Fruit fly (Drosophila melanogaster) whole organism, embryonic: ENCODE results near the gene CG15034.

Experiments used
- ATbp ChIP-seq: fragments of 200-800 bp; sonication (Bioruptor generic); optimal IDR thresholded peaks from 2 replicates; lab custom pipeline; 2017; ENCODE audit warnings: missing biosample characterization, mild to moderate bottlenecking, missing genetic modification characterization, missing genetic modification reagents
- Abd-B ChIP-seq: fragments of 200-800 bp; sonication (Bioruptor generic); optimal IDR thresholded peaks from 2 replicates; lab custom pipeline; 2018; ENCODE audit warnings: missing biosample characterization, mild to moderate bottlenecking, missing genetic modification characterization, moderate library complexity
- Aef1 ChIP-seq: fragments of 200-800 bp; sonication (Bioruptor generic); IDR thresholded peaks from 3 replicates; pipeline ENCODE4 v1.3.6; 2022; ENCODE audit warnings: missing biosample characterization, missing genetic modification characterization
- Atf6 ChIP-seq: fragments of 200-800 bp; sonication (Bioruptor generic); IDR thresholded peaks from 2 replicates; pipeline ENCODE4 v1.3.6; 2022; ENCODE audit warnings: missing biosample characterization, missing genetic modification characterization
- B-H1 ChIP-seq: fragments of 200-800 bp; sonication (Bioruptor generic); IDR thresholded peaks from 3 replicates; pipeline ENCODE4 v1.3.6; 2022; ENCODE audit warnings: missing biosample characterization, missing genetic modification characterization
- CG1024 ChIP-seq: fragments of 200-800 bp; sonication (Bioruptor generic); IDR thresholded peaks from 2 replicates; pipeline ENCODE4 v1.3.6; 2022; ENCODE audit warnings: missing biosample characterization, missing genetic modification characterization
- CG10267 ChIP-seq: fragments of 200-800 bp; sonication (Bioruptor generic); optimal IDR thresholded peaks from 2 replicates; lab custom pipeline; 2018; ENCODE audit warnings: missing biosample characterization, mild to moderate bottlenecking, missing genetic modification characterization, moderate library complexity
- CG10565 ChIP-seq: fragments of 200-800 bp; sonication (Bioruptor generic); optimal IDR thresholded peaks from 3 replicates; lab custom pipeline; 2016; ENCODE audit warnings: missing biosample characterization, mild to moderate bottlenecking, missing genetic modification characterization
- CG10654 ChIP-seq: fragments of 200-800 bp; sonication (Bioruptor generic); optimal IDR thresholded peaks from 2 replicates; lab custom pipeline; 2016; ENCODE audit warnings: missing biosample characterization, missing genetic modification characterization
- CG12769 ChIP-seq: fragments of 200-800 bp; sonication (Bioruptor generic); optimal IDR thresholded peaks from 2 replicates; lab custom pipeline; 2019; ENCODE audit warnings: missing biosample characterization, mild to moderate bottlenecking, missing genetic modification characterization, moderate library complexity
- CG14965 ChIP-seq: fragments of 200-800 bp; sonication (Bioruptor generic); optimal IDR thresholded peaks from 2 replicates; lab custom pipeline; 2016; ENCODE audit warnings: missing biosample characterization, missing genetic modification characterization, borderline replicate concordance
- CG1529 ChIP-seq: fragments of 200-800 bp; sonication (Bioruptor generic); optimal IDR thresholded peaks from 3 replicates; lab custom pipeline; 2018; ENCODE audit warnings: missing biosample characterization, missing genetic modification characterization
- CG16813 ChIP-seq: fragments of 200-800 bp; sonication (Bioruptor generic); IDR thresholded peaks from 3 replicates; pipeline ENCODE4 v1.3.6; 2022; ENCODE audit warnings: missing biosample characterization, missing genetic modification characterization; ENCODE audit not compliant: partially characterized antibody
- CG18476 ChIP-seq: fragments of 200-800 bp; sonication (Bioruptor generic); optimal IDR thresholded peaks from 2 replicates; lab custom pipeline; 2016; ENCODE audit warnings: missing biosample characterization, mild to moderate bottlenecking, missing genetic modification characterization
- CG18599 ChIP-seq: fragments of 200-800 bp; sonication (Bioruptor generic); optimal IDR thresholded peaks from 3 replicates; lab custom pipeline; 2017; ENCODE audit warnings: missing biosample characterization, missing genetic modification characterization, mild to moderate bottlenecking, moderate library complexity, missing genetic modification reagents
- CG2199 ChIP-seq: fragments of 200-800 bp; sonication (Bioruptor generic); IDR thresholded peaks from 3 replicates; pipeline ENCODE4 v1.3.6; 2022; ENCODE audit warnings: missing biosample characterization, missing genetic modification characterization
- CG30431 ChIP-seq: fragments of 200-800 bp; sonication (Bioruptor generic); optimal IDR thresholded peaks from 2 replicates; lab custom pipeline; 2017; ENCODE audit warnings: missing biosample characterization, missing genetic modification characterization
- CG32532 ChIP-seq: fragments of 200-800 bp; sonication (Bioruptor generic); IDR thresholded peaks from 2 replicates; pipeline ENCODE4 v1.3.6; 2022; ENCODE audit warnings: missing biosample characterization, missing genetic modification characterization
- CG33557 ChIP-seq: fragments of 200-800 bp; sonication (Bioruptor generic); optimal IDR thresholded peaks from 2 replicates; lab custom pipeline; 2019; ENCODE audit warnings: missing biosample characterization, mild to moderate bottlenecking, missing genetic modification characterization, moderate library complexity
- CG34422 ChIP-seq: fragments of 200-800 bp; sonication (Bioruptor generic); IDR thresholded peaks from 3 replicates; pipeline ENCODE4 v1.3.6; 2022; ENCODE audit warnings: missing biosample characterization, missing genetic modification characterization
- CG4282 ChIP-seq: fragments of 200-800 bp; sonication (Bioruptor generic); optimal IDR thresholded peaks from 2 replicates; lab custom pipeline; 2016; ENCODE audit warnings: missing biosample characterization, missing genetic modification characterization
- CG5953 ChIP-seq: fragments of 200-800 bp; sonication (Bioruptor generic); IDR thresholded peaks from 2 replicates; pipeline ENCODE4 v1.3.6; 2022; ENCODE audit warnings: missing biosample characterization, missing genetic modification characterization
- CG6654 ChIP-seq: fragments of 200-800 bp; sonication (Bioruptor generic); optimal IDR thresholded peaks from 2 replicates; lab custom pipeline; 2017; ENCODE audit warnings: missing biosample characterization, mild to moderate bottlenecking, missing genetic modification characterization
- CG6791 ChIP-seq: fragments of 200-800 bp; sonication (Bioruptor generic); IDR thresholded peaks from 3 replicates; pipeline ENCODE4 v1.3.6; 2022; ENCODE audit warnings: missing biosample characterization, missing genetic modification characterization; ENCODE audit not compliant: partially characterized antibody
- CG6854 ChIP-seq: fragments of 200-800 bp; sonication (Bioruptor generic); optimal IDR thresholded peaks from 3 replicates; lab custom pipeline; 2017; ENCODE audit warnings: missing biosample characterization, mild to moderate bottlenecking, missing genetic modification characterization
- CG7271 ChIP-seq: fragments of 200-800 bp; sonication (Bioruptor generic); optimal IDR thresholded peaks from 2 replicates; lab custom pipeline; 2018; ENCODE audit warnings: missing biosample characterization, mild to moderate bottlenecking, missing genetic modification characterization, moderate library complexity
- CG8478 ChIP-seq: fragments of >200 bp; optimal IDR thresholded peaks from 2 replicates; lab custom pipeline; 2018
- CkIIα-i1 ChIP-seq: fragments of 200-800 bp; sonication (Bioruptor generic); IDR thresholded peaks from 2 replicates; pipeline ENCODE4 v1.3.6; 2022; ENCODE audit warnings: missing biosample characterization, missing genetic modification characterization
- Doc2 ChIP-seq: fragments of 200-800 bp; sonication (Bioruptor generic); IDR thresholded peaks from 2 replicates; pipeline ENCODE4 v1.3.6; 2022; ENCODE audit warnings: missing biosample characterization, missing genetic modification characterization
- Dp ChIP-seq: fragments of 200-800 bp; sonication (Bioruptor generic); optimal IDR thresholded peaks from 2 replicates; lab custom pipeline; 2018; ENCODE audit warnings: missing biosample characterization, mild to moderate bottlenecking, missing genetic modification characterization, moderate library complexity
- Mes4 ChIP-seq: fragments of 200-800 bp; sonication (Bioruptor generic); optimal IDR thresholded peaks from 2 replicates; lab custom pipeline; 2016; ENCODE audit warnings: missing biosample characterization, missing genetic modification characterization
- NfI ChIP-seq: fragments of 200-800 bp; sonication (Bioruptor generic); optimal IDR thresholded peaks from 3 replicates; lab custom pipeline; 2018; ENCODE audit warnings: missing biosample characterization, mild to moderate bottlenecking, missing genetic modification characterization, moderate library complexity
- Opbp ChIP-seq: fragments of 200-800 bp; sonication (Bioruptor generic); IDR thresholded peaks from 3 replicates; pipeline ENCODE4 v1.3.6; 2022; ENCODE audit warnings: missing biosample characterization, missing genetic modification characterization; ENCODE audit not compliant: partially characterized antibody
- cad ChIP-seq: fragments of >200 bp; optimal IDR thresholded peaks from 2 replicates; lab custom pipeline; 2017; ENCODE audit warnings: missing biosample characterization, missing genetic modification characterization
- ci ChIP-seq: fragments of 200-800 bp; sonication (Bioruptor generic); IDR thresholded peaks from 3 replicates; pipeline ENCODE4 v1.3.6; 2022; ENCODE audit warnings: missing biosample characterization, missing genetic modification characterization
- crc ChIP-seq: fragments of 200-800 bp; sonication (Bioruptor generic); optimal IDR thresholded peaks from 2 replicates; lab custom pipeline; 2016; ENCODE audit warnings: missing biosample characterization, missing genetic modification characterization
- crol ChIP-seq: fragments of 200-800 bp; sonication (Bioruptor generic); IDR thresholded peaks from 2 replicates; pipeline ENCODE4 v1.3.6; 2022; ENCODE audit warnings: missing biosample characterization, missing genetic modification characterization
- dm ChIP-seq: fragments of 200-800 bp; sonication (Bioruptor generic); optimal IDR thresholded peaks from 3 replicates; lab custom pipeline; 2016; ENCODE audit warnings: missing biosample characterization, missing genetic modification characterization
- ftz-f1 ChIP-seq: fragments of 200-800 bp; sonication (Bioruptor generic); optimal IDR thresholded peaks from 2 replicates; lab custom pipeline; 2016; ENCODE audit warnings: missing biosample characterization, missing genetic modification characterization
- hb ChIP-seq: fragments of 200-800 bp; sonication (Bioruptor generic); IDR thresholded peaks from 3 replicates; pipeline ENCODE4 v1.3.6; 2022; ENCODE audit warnings: missing biosample characterization, missing genetic modification characterization; ENCODE audit not compliant: partially characterized antibody
- kni ChIP-seq: fragments of 200-800 bp; sonication (Bioruptor generic); optimal IDR thresholded peaks from 3 replicates; lab custom pipeline; 2017; ENCODE audit warnings: mild to moderate bottlenecking, missing biosample characterization, missing genetic modification reagents, missing genetic modification characterization
- phol ChIP-seq: fragments of 200-800 bp; sonication (Bioruptor generic); optimal IDR thresholded peaks from 3 replicates; lab custom pipeline; 2018; ENCODE audit warnings: missing biosample characterization, mild to moderate bottlenecking, missing genetic modification characterization, moderate library complexity
- pros ChIP-seq: fragments of 200-800 bp; sonication (Bioruptor generic); optimal IDR thresholded peaks from 3 replicates; lab custom pipeline; 2019; ENCODE audit warnings: missing biosample characterization, mild to moderate bottlenecking, missing genetic modification characterization, moderate library complexity
- schlank ChIP-seq: fragments of 200-800 bp; sonication (Bioruptor generic); optimal IDR thresholded peaks from 2 replicates; lab custom pipeline; 2018; ENCODE audit warnings: missing biosample characterization, mild to moderate bottlenecking, missing genetic modification characterization
- sens ChIP-seq: fragments of 200-800 bp; sonication (Bioruptor generic); peaks from one replicate; lab custom pipeline; 2016; ENCODE audit warnings: missing biosample characterization, missing genetic modification characterization
- seq ChIP-seq: fragments of 200-800 bp; sonication (Bioruptor generic); IDR thresholded peaks from 2 replicates; pipeline ENCODE4 v1.3.6; 2022; ENCODE audit warnings: missing biosample characterization, missing genetic modification characterization
- sug ChIP-seq: fragments of 200-800 bp; optimal IDR thresholded peaks from 2 replicates; lab custom pipeline; 2019; ENCODE audit warnings: missing biosample characterization, mild to moderate bottlenecking, missing genetic modification characterization, moderate library complexity
- wdn ChIP-seq: fragments of 200-800 bp; sonication (Bioruptor generic); IDR thresholded peaks from 2 replicates; pipeline ENCODE4 v1.3.6; 2022; ENCODE audit warnings: missing biosample characterization, missing genetic modification characterization

CG15034 gene

DNA sequence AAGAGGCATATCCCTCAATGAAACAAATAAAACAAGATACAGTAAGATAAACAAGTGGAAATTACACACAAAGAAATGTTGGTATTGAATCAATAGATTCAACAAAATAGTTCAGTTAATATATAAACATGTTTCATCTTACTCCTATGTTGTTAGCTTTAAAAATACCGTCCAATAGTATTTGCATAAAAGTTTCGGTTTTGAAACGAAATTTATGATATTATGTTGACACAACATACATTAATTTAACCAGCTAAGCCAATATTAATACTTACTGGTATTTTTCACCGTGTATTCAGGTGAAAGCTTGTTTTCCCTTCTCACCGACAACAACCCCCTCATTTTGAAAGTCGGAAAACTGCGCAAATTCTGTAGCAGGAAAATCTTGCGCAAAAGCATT, 8.8 kb downstream of the CG15034 start (continued):
- peak; percentile 33 for TF ChIP-seq schlank (tag; lab: Kevin White, UChicago)
- TF ChIP-seq, all 482 proteins: peak for 286

DNA sequence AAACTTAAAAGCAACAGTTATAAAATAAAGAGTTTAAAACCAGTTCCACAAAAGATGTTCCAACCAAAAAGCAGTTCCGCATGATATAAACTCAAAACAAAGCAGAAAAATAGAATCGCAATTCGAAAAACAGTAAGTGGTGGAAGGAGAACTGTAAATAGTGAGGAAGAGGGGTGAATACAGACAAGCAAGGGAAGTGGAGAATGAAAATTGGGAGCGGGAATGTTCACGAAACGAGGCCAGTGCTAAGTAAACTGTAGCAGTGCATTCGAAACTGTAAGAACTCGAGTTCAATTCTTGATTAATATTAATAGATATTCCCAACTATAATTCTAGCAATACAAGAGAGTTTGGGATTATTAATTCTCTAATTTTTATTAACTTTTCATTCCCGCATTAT, 9.3 kb downstream of the CG15034 start:
- no peak for TF ChIP-seq ATbp (GFP tag; lab: Kevin White, UChicago)
- no peak for TF ChIP-seq wdn
- TF ChIP-seq CG12769: peak; percentile 35
- TF ChIP-seq CG6654 (GFP tag; lab: Kevin White, UChicago): peak; percentile 98
- no peak for TF ChIP-seq CG10654 (GFP tag; lab: Kevin White, UChicago)
- 0 out of 3 replicates have a peak, but pooled peaks have one; percentile 8 for TF ChIP-seq CG6791 (GFP tag; lab: Robert Waterston, UW)
- peak; percentile 37 for TF ChIP-seq kni (GFP tag; lab: Kevin White, UChicago)
- TF ChIP-seq sens (GFP tag; lab: Kevin White, UChicago): peak; percentile 36
- TF ChIP-seq phol: no peak
- 0 out of 2 replicates have a peak, but pooled peaks have one; percentile 0 for TF ChIP-seq seq (GFP tag; lab: Robert Waterston, UW)
- TF ChIP-seq NfI (GFP tag; lab: Kevin White, UChicago): no peak
- TF ChIP-seq CG16813: no peak
- no peak for TF ChIP-seq ftz-f1 (GFP tag; lab: Kevin White, UChicago)
- no peak for TF ChIP-seq CG5953 (GFP tag; lab: Robert Waterston, UW)
- TF ChIP-seq crol: peak; percentile 84
- TF ChIP-seq CG2199 (GFP tag; lab: Robert Waterston, UW): peak; percentile 69; the same call in 2 of the 3 replicates
- TF ChIP-seq Abd-B (GFP tag; lab: Kevin White, UChicago): no peak
- no peak for TF ChIP-seq CG1024 (GFP tag; lab: Robert Waterston, UW)
- no peak for TF ChIP-seq sug (tag; lab: Kevin White, UChicago)
- no peak for TF ChIP-seq CG10565 (GFP tag; lab: Kevin White, UChicago)
- TF ChIP-seq CG32532 (GFP tag; lab: Robert Waterston, UW): no peak
- no peak for TF ChIP-seq Opbp
- TF ChIP-seq cad (GFP tag; lab: Kevin White, UChicago): peak; percentile 63
- TF ChIP-seq crc (GFP tag; lab: Kevin White, UChicago): no peak
- no peak for TF ChIP-seq Doc2
- TF ChIP-seq CG18599 (GFP tag; lab: Kevin White, UChicago): no peak
- no peak for TF ChIP-seq CkIIα-i1 (GFP tag; lab: Robert Waterston, UW)
- no peak for TF ChIP-seq CG8478 (lab: Kevin White, UChicago)
- TF ChIP-seq CG4282: no peak
- TF ChIP-seq dm (GFP tag; lab: Kevin White, UChicago): no peak
- no peak for TF ChIP-seq B-H1 (GFP tag; lab: Robert Waterston, UW)
- TF ChIP-seq pros: peak; percentile 24
- TF ChIP-seq CG33557 (GFP tag; lab: Kevin White, UChicago): no peak
- no peak for TF ChIP-seq ci (GFP tag; lab: Robert Waterston, UW)
- no peak for TF ChIP-seq CG14965 (GFP tag; lab: Kevin White, UChicago)
- no peak for TF ChIP-seq CG1529

DNA sequence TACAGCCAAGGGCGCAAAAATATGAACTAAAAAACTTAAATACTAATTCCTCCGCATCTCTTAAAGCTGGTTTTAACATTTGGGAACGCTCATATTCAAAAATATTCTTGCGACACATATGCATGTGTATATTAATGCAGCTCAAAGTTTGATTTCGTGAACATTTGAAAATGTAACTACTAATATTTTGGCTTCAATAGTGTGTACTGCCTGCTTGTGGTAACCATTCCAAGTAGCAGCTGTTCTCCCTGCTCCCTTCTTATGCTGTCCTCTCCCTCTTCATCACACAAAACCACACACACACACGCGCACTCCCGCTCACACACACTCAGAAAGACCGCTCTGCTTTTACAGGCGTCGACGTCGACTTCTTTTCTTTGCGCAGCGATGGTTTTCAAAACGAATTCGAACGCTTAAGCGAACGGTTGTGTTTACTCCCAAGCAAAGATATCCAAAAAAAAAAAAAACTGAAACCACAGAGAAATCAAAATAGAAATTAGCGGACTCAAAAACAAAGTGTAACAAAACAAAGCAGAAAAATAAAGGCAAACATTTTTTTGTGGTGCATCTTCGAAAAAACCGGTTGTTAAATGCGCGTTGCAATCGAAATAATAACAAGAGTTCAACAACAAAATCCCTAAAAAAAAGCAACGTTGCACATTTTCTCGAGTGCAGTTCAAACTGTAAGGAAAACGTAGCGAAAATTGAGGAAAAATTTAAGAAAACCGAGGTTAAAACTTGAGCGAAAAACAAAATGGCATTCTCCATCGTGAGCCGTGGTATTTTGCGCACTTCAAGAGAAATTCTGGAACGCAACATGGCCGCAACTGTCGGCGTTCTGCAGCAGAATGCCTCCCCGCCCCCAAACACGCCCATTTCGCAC, 10.1 kb downstream of the CG15034 start, which contains the start of gene CBP:
TSS of gene CBP (plus strand) at position 391 of the 883 bp plus-strand sequence.
- TF ChIP-seq Atf6 (GFP tag; lab: Robert Waterston, UW) (peak; percentile 95), CG34422 (peak; percentile 95), CG30431 (GFP tag; lab: Kevin White, UChicago) (peak; percentile 98), CG7271 (peak; percentile 92), CG5953 (GFP tag; lab: Robert Waterston, UW) (peak; percentile 91), CG10267 (tag; lab: Kevin White, UChicago) (peak; percentile 95), hb (GFP tag; lab: Robert Waterston, UW) (no peak), Aef1 (GFP tag; lab: Robert Waterston, UW) (peak; percentile 92), Mes4 (peak; percentile 98), CG6854 (GFP tag; lab: Kevin White, UChicago) (peak; percentile 96), CG10654 (GFP tag; lab: Kevin White, UChicago) (peak; percentile 97), Dp (GFP tag; lab: Kevin White, UChicago) (peak; percentile 26), CG18476 (GFP tag; lab: Kevin White, UChicago) (peak; percentile 97)
